Fruit fly (Drosophila melanogaster): ENCODE data around the gene CG1951.

Gene CG1951

dm6 chr3R:29068430-29069207 is 41.6 kb downstream of the CG1951 start:
- TF ChIP-seq toe (GFP tag; optimal IDR thresholded peaks at IDR 0.05), result no peak
- no peak for TF ChIP-seq CG33017 (tag; optimal IDR thresholded peaks at IDR 0.05)
- no peak for TF ChIP-seq tj (GFP tag; optimal IDR thresholded peaks at IDR 0.05)
- TF ChIP-seq CG11617 (GFP tag; optimal IDR thresholded peaks at IDR 0.05), result no peak
- no peak for TF ChIP-seq CG12768 (GFP tag; optimal IDR thresholded peaks at IDR 0.05)
- no peak for TF ChIP-seq CG1620 (GFP tag; optimal IDR thresholded peaks at IDR 0.05)
- TF ChIP-seq CG5204 (GFP tag; optimal IDR thresholded peaks at IDR 0.05), result no peak
- no peak for TF ChIP-seq CG7101 (tag; optimal IDR thresholded peaks at IDR 0.05)
- TF ChIP-seq bab1 (GFP tag; optimal IDR thresholded peaks at IDR 0.05), result no peak
- TF ChIP-seq Mnt (GFP tag; optimal IDR thresholded peaks at IDR 0.05), result no peak
- TF ChIP-seq Crg-1 (GFP tag; optimal IDR thresholded peaks at IDR 0.05), result no peak
- TF ChIP-seq pad (GFP tag; optimal IDR thresholded peaks at IDR 0.05), result no peak
- no peak for TF ChIP-seq ovo (GFP tag; optimal IDR thresholded peaks at IDR 0.05)
- no peak for TF ChIP-seq cic (GFP tag; optimal IDR thresholded peaks at IDR 0.05)
- no peak for TF ChIP-seq cnc (optimal IDR thresholded peaks at IDR 0.05)
- no peak for TF ChIP-seq Clk (GFP tag; optimal IDR thresholded peaks at IDR 0.05)
- TF ChIP-seq kay (GFP tag; ENCODE audit: borderline replicate concordance), result no peak
- TF ChIP-seq CG14711 (tag; optimal IDR thresholded peaks at IDR 0.05), result no peak
- no peak for TF ChIP-seq Hr96 (GFP tag; optimal IDR thresholded peaks at IDR 0.05)

- TF ChIP-seq toe (GFP tag; optimal IDR thresholded peaks at IDR 0.05) (no peak), CG5204 (GFP tag; optimal IDR thresholded peaks at IDR 0.05) (no peak), ovo (GFP tag; optimal IDR thresholded peaks at IDR 0.05) (no peak), bab1 (GFP tag; optimal IDR thresholded peaks at IDR 0.05) (no peak), CG33017 (tag; optimal IDR thresholded peaks at IDR 0.05) (no peak), cnc (optimal IDR thresholded peaks at IDR 0.05) (no peak), CG12768 (GFP tag; optimal IDR thresholded peaks at IDR 0.05) (no peak), CG14711 (tag; optimal IDR thresholded peaks at IDR 0.05) (no peak), pad (GFP tag; optimal IDR thresholded peaks at IDR 0.05) (no peak)
These were observed 42.4 kb downstream of the CG1951 start for dm6 chr3R:29069208-29070072.

dm6 chr3R:29071141-29071540 is 44.1 kb downstream of the CG1951 start:
- TF ChIP-seq ovo (GFP tag; optimal IDR thresholded peaks at IDR 0.05) (no peak), CG7101 (tag; optimal IDR thresholded peaks at IDR 0.05) (no peak), tj (GFP tag; optimal IDR thresholded peaks at IDR 0.05) (no peak), pad (GFP tag; optimal IDR thresholded peaks at IDR 0.05) (no peak), CG12768 (GFP tag; optimal IDR thresholded peaks at IDR 0.05) (no peak), Mnt (GFP tag; optimal IDR thresholded peaks at IDR 0.05) (no peak), Crg-1 (GFP tag; optimal IDR thresholded peaks at IDR 0.05) (no peak), CG11617 (GFP tag; optimal IDR thresholded peaks at IDR 0.05) (no peak), cic (GFP tag; optimal IDR thresholded peaks at IDR 0.05) (no peak), CG14711 (tag; optimal IDR thresholded peaks at IDR 0.05) (no peak), CG33017 (tag; optimal IDR thresholded peaks at IDR 0.05) (no peak), kay (GFP tag; ENCODE audit: borderline replicate concordance) (no peak), bab1 (GFP tag; optimal IDR thresholded peaks at IDR 0.05) (no peak), Hr96 (GFP tag; optimal IDR thresholded peaks at IDR 0.05) (no peak), toe (GFP tag; optimal IDR thresholded peaks at IDR 0.05) (no peak), cnc (optimal IDR thresholded peaks at IDR 0.05) (no peak), CG5204 (GFP tag; optimal IDR thresholded peaks at IDR 0.05) (no peak), CG7045 (GFP tag; optimal IDR thresholded peaks at IDR 0.05) (no peak), Clk (GFP tag; optimal IDR thresholded peaks at IDR 0.05) (no peak)

- no peak for TF ChIP-seq Clk (GFP tag; optimal IDR thresholded peaks at IDR 0.05)
- no peak for TF ChIP-seq CG14711 (tag; optimal IDR thresholded peaks at IDR 0.05)
- TF ChIP-seq CG33017 (tag; optimal IDR thresholded peaks at IDR 0.05), result no peak
- TF ChIP-seq cnc (optimal IDR thresholded peaks at IDR 0.05), result no peak
- no peak for TF ChIP-seq kay (GFP tag; ENCODE audit: borderline replicate concordance)
- no peak for TF ChIP-seq CG11617 (GFP tag; optimal IDR thresholded peaks at IDR 0.05)
These were observed 45.8 kb downstream of the CG1951 start for dm6 chr3R:29072834-29073233.

- TF ChIP-seq tj (GFP tag; optimal IDR thresholded peaks at IDR 0.05) (peak; percentile 45), bab1 (GFP tag; optimal IDR thresholded peaks at IDR 0.05) (no peak), CG12768 (GFP tag; optimal IDR thresholded peaks at IDR 0.05) (peak; percentile 67), CG14711 (tag; optimal IDR thresholded peaks at IDR 0.05) (no peak), CG11617 (GFP tag; optimal IDR thresholded peaks at IDR 0.05) (peak; percentile 2), kay (GFP tag; ENCODE audit: borderline replicate concordance) (peak; percentile 22), CG1620 (GFP tag; optimal IDR thresholded peaks at IDR 0.05) (no peak), CG7045 (GFP tag; optimal IDR thresholded peaks at IDR 0.05) (peak; percentile 36), cic (GFP tag; optimal IDR thresholded peaks at IDR 0.05) (no peak), CG7101 (tag; optimal IDR thresholded peaks at IDR 0.05) (peak; percentile 27), Hr96 (GFP tag; optimal IDR thresholded peaks at IDR 0.05) (no peak), Clk (GFP tag; optimal IDR thresholded peaks at IDR 0.05) (no peak), Crg-1 (GFP tag; optimal IDR thresholded peaks at IDR 0.05) (peak; percentile 37), toe (GFP tag; optimal IDR thresholded peaks at IDR 0.05) (peak; percentile 53), Mnt (GFP tag; optimal IDR thresholded peaks at IDR 0.05) (peak; percentile 12), pad (GFP tag; optimal IDR thresholded peaks at IDR 0.05) (peak; percentile 8), CG5204 (GFP tag; optimal IDR thresholded peaks at IDR 0.05) (no peak), CG33017 (tag; optimal IDR thresholded peaks at IDR 0.05) (peak; percentile 33)
These were observed 47.1 kb downstream of the CG1951 start for dm6 chr3R:29074001-29074609.
